ENCODE assay signal across 2 worm cellular contexts in the genomic region with DNA sequence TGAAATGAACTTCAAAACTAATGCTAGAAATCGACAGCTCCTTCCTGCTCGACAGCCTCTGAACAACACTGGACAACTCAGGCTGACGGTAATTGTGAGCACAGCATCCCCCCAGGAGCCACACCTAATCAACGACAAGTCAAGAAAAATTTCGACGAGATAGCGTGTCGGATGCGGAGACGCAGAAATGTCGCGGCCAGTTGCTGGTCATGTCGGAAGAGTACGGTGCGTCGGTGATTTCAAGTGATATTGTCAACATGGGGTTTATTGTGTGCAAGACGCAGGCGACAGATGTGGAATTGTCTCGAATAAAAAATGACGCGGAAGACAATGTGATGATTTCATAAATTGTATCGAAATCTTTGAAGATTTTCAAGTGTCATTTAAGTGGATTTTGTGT.
TF ChIP-seq lines count a peak whose summit lies in the region.

A gene (minus strand): TSS at position 101 of the 400 bp plus-strand sequence.

TF ChIP-seq in whole organism, L4 larva, 104 proteins besides CTCF, POLR2A, EP300 and RAD21:
- TF ChIP-seq tag-97 (GFP tag; IDR thresholded peaks at IDR 0.05; lab: Robert Waterston, UW) (no peak), aha-1 (tag; lab: Kevin White, UChicago) (peak; percentile 7)

TF ChIP-seq in whole organism, mixed stage, embryonic, 35 proteins besides CTCF, POLR2A, EP300 and RAD21:
- TF ChIP-seq pha-4 (tag; optimal IDR thresholded peaks at IDR 0.05; lab: Kevin White, UChicago) (peak; percentile 20), flh-1 (GFP tag; optimal IDR thresholded peaks at IDR 0.05; lab: Kevin White, UChicago) (no peak)
TF ChIP-seq in whole organism, mixed stage, embryonic: peak in this region for 1.
